Fruit fly (Drosophila melanogaster) whole organism, embryonic: ENCODE data around the gene Acp1.
A peak's percentile ranks its signal among the peaks of the same experiment; 100 is the strongest.

Experiments used
- Atf3 ChIP-seq: fragments of 200-800 bp; sonication (Bioruptor generic); optimal IDR thresholded peaks from 3 replicates; lab custom pipeline; 2016; ENCODE audit warnings: missing biosample characterization, missing genetic modification characterization
- CG10209 ChIP-seq: fragments of 200-800 bp; sonication (Bioruptor generic); optimal IDR thresholded peaks from 3 replicates; lab custom pipeline; 2017; ENCODE audit warnings: missing biosample characterization, mild to moderate bottlenecking, missing genetic modification characterization, missing genetic modification reagents
- CG11560 ChIP-seq: fragments of 200-800 bp; sonication (Bioruptor generic); IDR thresholded peaks from 3 replicates; pipeline ENCODE4 v1.3.6; 2022; ENCODE audit warnings: missing biosample characterization, missing genetic modification characterization
- CG12155 ChIP-seq: fragments of 200-800 bp; sonication (Bioruptor generic); optimal IDR thresholded peaks from 3 replicates; lab custom pipeline; 2016; ENCODE audit warnings: missing biosample characterization, missing genetic modification characterization
- CG12391 ChIP-seq: fragments of 200-800 bp; sonication (Bioruptor generic); optimal IDR thresholded peaks from 3 replicates; lab custom pipeline; 2018; ENCODE audit warnings: missing biosample characterization, mild to moderate bottlenecking, missing genetic modification characterization, moderate library complexity
- CG14441 ChIP-seq: fragments of 200-800 bp; sonication (Bioruptor generic); IDR thresholded peaks from 2 replicates; pipeline ENCODE4 v1.3.6; 2022; ENCODE audit warnings: missing biosample characterization, missing genetic modification characterization
- CG14965 ChIP-seq: fragments of 200-800 bp; sonication (Bioruptor generic); optimal IDR thresholded peaks from 2 replicates; lab custom pipeline; 2016; ENCODE audit warnings: missing biosample characterization, missing genetic modification characterization, borderline replicate concordance
- CG15011 ChIP-seq: fragments of 200-800 bp; sonication (Bioruptor generic); optimal IDR thresholded peaks from 3 replicates; lab custom pipeline; 2018; ENCODE audit warnings: missing biosample characterization, mild to moderate bottlenecking, missing genetic modification characterization
- CG17186 ChIP-seq: fragments of 200-800 bp; sonication (Bioruptor generic); optimal IDR thresholded peaks from 3 replicates; lab custom pipeline; 2017; ENCODE audit warnings: missing biosample characterization, missing genetic modification reagents, missing genetic modification characterization
- CG17612 ChIP-seq: fragments of 200-800 bp; sonication (Bioruptor generic); IDR thresholded peaks from 2 replicates; pipeline ENCODE4 v1.3.6; 2022; ENCODE audit warnings: missing biosample characterization, missing genetic modification characterization
- CG1792 ChIP-seq: fragments of 200-800 bp; sonication (Bioruptor generic); optimal IDR thresholded peaks from 2 replicates; lab custom pipeline; 2016; ENCODE audit warnings: missing biosample characterization, missing genetic modification characterization
- CG18599 ChIP-seq: fragments of 200-800 bp; sonication (Bioruptor generic); optimal IDR thresholded peaks from 3 replicates; lab custom pipeline; 2017; ENCODE audit warnings: missing biosample characterization, missing genetic modification characterization, mild to moderate bottlenecking, moderate library complexity, missing genetic modification reagents
- CG18764 ChIP-seq: fragments of 200-800 bp; sonication (Bioruptor generic); optimal IDR thresholded peaks from 3 replicates; lab custom pipeline; 2016; ENCODE audit warnings: missing biosample characterization, missing genetic modification characterization
- CG33557 ChIP-seq: fragments of 200-800 bp; sonication (Bioruptor generic); optimal IDR thresholded peaks from 2 replicates; lab custom pipeline; 2019; ENCODE audit warnings: missing biosample characterization, mild to moderate bottlenecking, missing genetic modification characterization, moderate library complexity
- CG4328 ChIP-seq: fragments of 200-800 bp; sonication (Bioruptor generic); optimal IDR thresholded peaks from 3 replicates; lab custom pipeline; 2017; ENCODE audit warnings: missing biosample characterization, missing genetic modification reagents, missing genetic modification characterization
- CG4360 ChIP-seq: fragments of 200-800 bp; sonication (Bioruptor generic); IDR thresholded peaks from 2 replicates; pipeline ENCODE4 v1.3.6; 2022; ENCODE audit warnings: missing biosample characterization, missing genetic modification characterization
- CG43689 ChIP-seq: fragments of 200-800 bp; sonication (Bioruptor generic); IDR thresholded peaks from 2 replicates; pipeline ENCODE4 v1.3.6; 2022; ENCODE audit warnings: missing biosample characterization, missing genetic modification characterization
- CG4707 ChIP-seq: fragments of 200-800 bp; sonication (Bioruptor generic); optimal IDR thresholded peaks from 2 replicates; lab custom pipeline; 2018; ENCODE audit warnings: missing biosample characterization, mild to moderate bottlenecking, missing genetic modification characterization, moderate library complexity
- CG4854 ChIP-seq: fragments of 200-800 bp; sonication (Bioruptor generic); optimal IDR thresholded peaks from 2 replicates; lab custom pipeline; 2016; ENCODE audit warnings: missing biosample characterization, missing genetic modification characterization, inconsistent platforms
- CG5245 ChIP-seq: fragments of 200-800 bp; sonication (Bioruptor generic); optimal IDR thresholded peaks from 3 replicates; lab custom pipeline; 2016; ENCODE audit warnings: missing biosample characterization, missing genetic modification characterization
- CG7372 ChIP-seq: fragments of 200-800 bp; sonication (Bioruptor generic); IDR thresholded peaks from 2 replicates; pipeline ENCODE4 v1.3.6; 2022; ENCODE audit warnings: missing biosample characterization, missing genetic modification characterization
- CG8089 ChIP-seq: fragments of 200-800 bp; sonication (Bioruptor generic); optimal IDR thresholded peaks from 3 replicates; lab custom pipeline; 2016; ENCODE audit warnings: missing biosample characterization, missing genetic modification characterization
- CG8290 ChIP-seq, 3 experiments: fragments of 200-800 bp; sonication (Bioruptor generic); optimal IDR thresholded peaks; 2 replicates each; lab custom pipeline; 2016 to 2019; ENCODE audit warnings: missing biosample characterization in 3 of 3, missing genetic modification characterization in 3 of 3, mild to moderate bottlenecking in 2 of 3, moderate library complexity in 1 of 3
- CG8478 ChIP-seq: fragments of >200 bp; optimal IDR thresholded peaks from 2 replicates; lab custom pipeline; 2018
- CG9609 ChIP-seq: fragments of 200-800 bp; sonication (Bioruptor generic); optimal IDR thresholded peaks from 3 replicates; lab custom pipeline; 2016; ENCODE audit warnings: missing biosample characterization, missing genetic modification characterization
- Camta ChIP-seq: fragments of 200-800 bp; sonication (Bioruptor generic); optimal IDR thresholded peaks from 2 replicates; lab custom pipeline; 2016; ENCODE audit warnings: missing biosample characterization, missing genetic modification characterization
- Dfd ChIP-seq, 2 experiments: fragments of >200 bp; optimal IDR thresholded peaks; 2 replicates each; lab custom pipeline; 2017; ENCODE audit warnings: missing biosample characterization in 2 of 2, missing genetic modification characterization in 2 of 2
- ERR ChIP-seq: fragments of 200-800 bp; sonication (Bioruptor generic); optimal IDR thresholded peaks from 2 replicates; lab custom pipeline; 2016; ENCODE audit warnings: missing biosample characterization, missing genetic modification characterization
- Elba2 ChIP-seq: fragments of 200-800 bp; sonication (Bioruptor generic); optimal IDR thresholded peaks from 3 replicates; lab custom pipeline; 2016; ENCODE audit warnings: missing biosample characterization, missing genetic modification characterization
- H15 ChIP-seq: fragments of 200-800 bp; sonication (Bioruptor generic); IDR thresholded peaks from 3 replicates; pipeline ENCODE4 v1.3.6; 2022; ENCODE audit warnings: missing biosample characterization, missing genetic modification characterization
- HLH4C ChIP-seq: fragments of 200-800 bp; sonication (Bioruptor generic); IDR thresholded peaks from 3 replicates; pipeline ENCODE4 v1.3.6; 2022; ENCODE audit warnings: missing biosample characterization, missing genetic modification characterization; ENCODE audit not compliant: partially characterized antibody
- HmgD ChIP-seq: fragments of 200-800 bp; sonication (Bioruptor generic); optimal IDR thresholded peaks from 3 replicates; lab custom pipeline; 2016; ENCODE audit warnings: missing biosample characterization, missing genetic modification characterization
- Hmr ChIP-seq: fragments of 200-800 bp; sonication (Bioruptor generic); optimal IDR thresholded peaks from 3 replicates; lab custom pipeline; 2017; ENCODE audit warnings: mild to moderate bottlenecking, missing biosample characterization, missing genetic modification reagents, missing genetic modification characterization
- Lhr ChIP-seq: fragments of 200-800 bp; sonication (Bioruptor generic); optimal IDR thresholded peaks from 3 replicates; lab custom pipeline; 2017; ENCODE audit warnings: mild to moderate bottlenecking, missing biosample characterization, missing genetic modification reagents, missing genetic modification characterization
- Lpt ChIP-seq: fragments of >200 bp; optimal IDR thresholded peaks from 2 replicates; lab custom pipeline; 2018; ENCODE audit warnings: missing biosample characterization, missing genetic modification characterization
- NC2β ChIP-seq: fragments of 200-800 bp; sonication (Bioruptor generic); optimal IDR thresholded peaks from 2 replicates; lab custom pipeline; 2016; ENCODE audit warnings: missing biosample characterization, missing genetic modification characterization
- Pdp1 ChIP-seq, 2 experiments: fragments of 200-800 bp; sonication (Bioruptor generic); optimal IDR thresholded peaks; 3 replicates each; lab custom pipeline; 2016; ENCODE audit warnings: missing biosample characterization in 2 of 2, missing genetic modification characterization in 2 of 2, mild to moderate bottlenecking in 1 of 2, moderate library complexity in 1 of 2
- abd-A ChIP-seq: fragments of 200-800 bp; sonication (Bioruptor generic); optimal IDR thresholded peaks from 3 replicates; lab custom pipeline; 2019; ENCODE audit warnings: missing biosample characterization, mild to moderate bottlenecking, missing genetic modification characterization, moderate library complexity
- aop ChIP-seq: fragments of 200-800 bp; sonication (Bioruptor generic); IDR thresholded peaks from 2 replicates; pipeline ENCODE4 v1.3.6; 2022; ENCODE audit warnings: missing biosample characterization, missing genetic modification characterization
- cad ChIP-seq: fragments of >200 bp; optimal IDR thresholded peaks from 2 replicates; lab custom pipeline; 2017; ENCODE audit warnings: missing biosample characterization, missing genetic modification characterization
- dati ChIP-seq: fragments of 200-800 bp; sonication (Bioruptor generic); IDR thresholded peaks from 2 replicates; pipeline ENCODE4 v1.3.6; 2022; ENCODE audit warnings: missing biosample characterization, missing genetic modification characterization
- dm ChIP-seq: fragments of 200-800 bp; sonication (Bioruptor generic); optimal IDR thresholded peaks from 3 replicates; lab custom pipeline; 2016; ENCODE audit warnings: missing biosample characterization, missing genetic modification characterization
- fu2 ChIP-seq: fragments of 200-800 bp; sonication (Bioruptor generic); optimal IDR thresholded peaks from 2 replicates; lab custom pipeline; 2016; ENCODE audit warnings: missing biosample characterization, missing genetic modification characterization
- insv ChIP-seq, 2 experiments: fragments of 200-800 bp; sonication (Bioruptor generic); optimal IDR thresholded peaks; 3 replicates each; lab custom pipeline; 2016 to 2018; ENCODE audit warnings: missing biosample characterization in 2 of 2, missing genetic modification characterization in 2 of 2
- lola ChIP-seq, 3 experiments: fragments of >200 bp in 2 of 3; fragments of 200-800 bp in 1 of 3; sonication (Bioruptor generic) in 1 of 3; optimal IDR thresholded peaks; 2 replicates each; lab custom pipeline; 2017 to 2019; ENCODE audit warnings: missing biosample characterization in 3 of 3, missing genetic modification characterization in 3 of 3, mild to moderate bottlenecking in 1 of 3, moderate library complexity in 1 of 3
- sens-2 ChIP-seq: fragments of 200-800 bp; sonication (Bioruptor generic); IDR thresholded peaks from 2 replicates; pipeline ENCODE4 v1.3.6; 2022; ENCODE audit warnings: missing biosample characterization, missing genetic modification characterization
- sr ChIP-seq: fragments of 200-800 bp; sonication (Bioruptor generic); IDR thresholded peaks from 3 replicates; pipeline ENCODE4 v1.3.6; 2022; ENCODE audit warnings: missing biosample characterization, missing genetic modification characterization
- tin ChIP-seq: fragments of 200-800 bp; sonication (Bioruptor generic); optimal IDR thresholded peaks from 3 replicates; lab custom pipeline; 2016; ENCODE audit warnings: missing biosample characterization, missing genetic modification characterization
- tna ChIP-seq: fragments of 200-800 bp; sonication (Bioruptor generic); IDR thresholded peaks from 2 replicates; pipeline ENCODE4 v1.3.6; 2022; ENCODE audit warnings: missing biosample characterization, missing genetic modification characterization; ENCODE audit not compliant: partially characterized antibody
- wek ChIP-seq: fragments of 200-800 bp; sonication (Bioruptor generic); optimal IDR thresholded peaks from 3 replicates; lab custom pipeline; 2018; ENCODE audit warnings: missing biosample characterization, mild to moderate bottlenecking, missing genetic modification characterization, moderate library complexity

Gene Acp1

DNA sequence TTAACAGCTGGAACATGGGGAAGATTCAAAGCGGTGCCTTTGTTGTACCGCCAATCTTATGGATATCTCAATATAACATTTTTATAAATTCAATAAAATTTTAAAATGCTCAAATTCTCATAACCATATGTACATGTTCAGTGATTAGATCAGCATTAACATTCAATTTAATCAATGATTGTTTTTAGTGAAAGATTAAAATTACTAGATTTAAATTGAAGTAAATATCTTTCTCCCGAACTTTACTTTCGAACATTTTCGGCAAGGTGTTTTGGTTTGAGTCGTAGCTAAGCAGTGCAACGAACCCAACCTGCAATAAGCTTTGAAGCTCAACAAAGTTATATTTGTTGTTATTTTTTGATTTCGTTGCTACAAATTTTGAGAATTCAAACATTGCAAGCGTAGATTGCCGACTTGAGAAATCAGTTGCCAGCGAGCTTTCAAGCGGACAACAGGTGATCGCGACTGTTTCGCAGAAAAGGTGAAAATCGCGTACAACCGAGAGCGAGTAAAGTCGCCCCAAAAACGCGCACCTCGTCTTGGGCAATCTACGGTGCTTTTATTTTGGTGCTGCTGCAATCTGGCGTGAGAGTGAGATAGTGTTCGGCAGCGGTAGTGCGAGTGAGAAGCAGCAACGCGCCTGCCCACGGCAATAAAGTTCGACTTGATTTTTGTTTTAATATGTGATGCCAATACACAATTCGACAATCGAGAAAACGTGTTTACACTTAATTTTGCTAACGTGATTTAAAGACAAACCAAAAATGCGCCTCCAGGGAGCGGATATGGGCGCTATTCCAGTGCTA lies 38.8 kb downstream of the Acp1 start, which contains the start of gene Tep3 (continued):
- TF ChIP-seq ERR, result peak; percentile 33
- TF ChIP-seq CG11560 (tag; lab: Robert Waterston, UW), result no peak
- TF ChIP-seq CG5245 (GFP tag; lab: Kevin White, UChicago), result peak; percentile 11
- no peak for TF ChIP-seq Camta (GFP tag; lab: Kevin White, UChicago)
- no peak for TF ChIP-seq abd-A (tag; lab: Kevin White, UChicago)
- no peak for TF ChIP-seq CG4707
- TF ChIP-seq tna (GFP tag; lab: Robert Waterston, UW), result no peak
- peak; percentile 1 for TF ChIP-seq Atf3 (GFP tag; lab: Kevin White, UChicago)
- TF ChIP-seq insv (GFP tag; optimal IDR thresholded peaks at IDR 0.05; lab: Kevin White, UChicago), result no peak
- TF ChIP-seq CG17186, result no peak
- no peak for TF ChIP-seq H15 (GFP tag; lab: Robert Waterston, UW)
- TF ChIP-seq CG18764, result no peak
- TF ChIP-seq CG10209 (GFP tag; lab: Kevin White, UChicago), result peak; percentile 31
- TF ChIP-seq NC2β (GFP tag; lab: Kevin White, UChicago), result no peak
- peak; percentile 42 for TF ChIP-seq tin (GFP tag; lab: Kevin White, UChicago)
- TF ChIP-seq HmgD (GFP tag; lab: Kevin White, UChicago), result no peak
- no peak for TF ChIP-seq fu2 (GFP tag; lab: Kevin White, UChicago)
- no peak for TF ChIP-seq Lpt (GFP tag; lab: Kevin White, UChicago)
- no peak for TF ChIP-seq CG4328
- TF ChIP-seq CG7372 (GFP tag; lab: Robert Waterston, UW), result no peak
- TF ChIP-seq sens-2 (GFP tag; lab: Robert Waterston, UW), result no peak
- TF ChIP-seq CG1792 (GFP tag; lab: Kevin White, UChicago), result no peak
- TF ChIP-seq Elba2 (GFP tag; lab: Kevin White, UChicago), result no peak
- TF ChIP-seq Lhr (GFP tag; lab: Kevin White, UChicago), result peak; percentile 29
- no peak for TF ChIP-seq CG14441 (GFP tag; lab: Robert Waterston, UW)
- no peak for TF ChIP-seq dm (GFP tag; lab: Kevin White, UChicago)
- TF ChIP-seq wek, result no peak
- TF ChIP-seq CG14965 (GFP tag; lab: Kevin White, UChicago), result no peak
- no peak for TF ChIP-seq CG9609 (GFP tag; lab: Kevin White, UChicago)
- TF ChIP-seq CG17612 (GFP tag; lab: Robert Waterston, UW), result no peak
- 0 out of 2 replicates have a peak, but pooled peaks have one; percentile 18 for TF ChIP-seq CG4360 (GFP tag; lab: Robert Waterston, UW)
- TF ChIP-seq lola (GFP tag; optimal IDR thresholded peaks at IDR 0.05; lab: Kevin White, UChicago), result no peak
- TF ChIP-seq aop, result no peak
- TF ChIP-seq Dfd (GFP tag; optimal IDR thresholded peaks at IDR 0.05; lab: Kevin White, UChicago), result no peak
- no peak for TF ChIP-seq CG12391 (tag; lab: Kevin White, UChicago)
- no peak for TF ChIP-seq CG8290 (GFP tag; optimal IDR thresholded peaks at IDR 0.05; lab: Kevin White, UChicago)
- peak in 1 of 2 experiments; percentile 55 for TF ChIP-seq CG8290 (tag; optimal IDR thresholded peaks at IDR 0.05; lab: Kevin White, UChicago)
- no peak for TF ChIP-seq cad (GFP tag; lab: Kevin White, UChicago)
- no peak for TF ChIP-seq CG15011
- TF ChIP-seq HLH4C (GFP tag; lab: Robert Waterston, UW), result no peak
- TF ChIP-seq dati (GFP tag; lab: Robert Waterston, UW), result no peak
- TF ChIP-seq CG8089, result no peak
- TF ChIP-seq CG18599 (GFP tag; lab: Kevin White, UChicago), result peak; percentile 36
- TF ChIP-seq CG4854 (GFP tag; lab: Kevin White, UChicago), result peak; percentile 19
- no peak for TF ChIP-seq CG43689 (GFP tag; lab: Robert Waterston, UW)
- TF ChIP-seq CG12155, result no peak
- TF ChIP-seq Hmr (GFP tag; lab: Kevin White, UChicago), result peak; percentile 35
- TF ChIP-seq CG33557 (GFP tag; lab: Kevin White, UChicago), result no peak
- peak in 1 of 2 experiments; percentile 24 for TF ChIP-seq Pdp1 (GFP tag; optimal IDR thresholded peaks at IDR 0.05; lab: Kevin White, UChicago)
- TF ChIP-seq CG8478 (lab: Kevin White, UChicago), result no peak
- TF ChIP-seq sr, result peak; percentile 71
